Fruit fly (Drosophila melanogaster) whole organism, embryonic: ENCODE results near the gene Cubn.

Experiments used
- Abd-B ChIP-seq: fragments of 200-800 bp; sonication (Bioruptor generic); optimal IDR thresholded peaks from 2 replicates; lab custom pipeline; 2018; ENCODE audit warnings: missing biosample characterization, mild to moderate bottlenecking, missing genetic modification characterization, moderate library complexity
- Ada2b ChIP-seq: fragments of 200-800 bp; sonication (Bioruptor generic); IDR thresholded peaks from 2 replicates; pipeline ENCODE4 v1.3.6; 2022; ENCODE audit warnings: missing biosample characterization, missing genetic modification characterization
- B-H2 ChIP-seq: fragments of 200-800 bp; sonication (Bioruptor generic); optimal IDR thresholded peaks from 2 replicates; lab custom pipeline; 2018; ENCODE audit warnings: missing biosample characterization, mild to moderate bottlenecking, missing genetic modification characterization
- CG10654 ChIP-seq: fragments of 200-800 bp; sonication (Bioruptor generic); optimal IDR thresholded peaks from 2 replicates; lab custom pipeline; 2016; ENCODE audit warnings: missing biosample characterization, missing genetic modification characterization
- CG10979 ChIP-seq: fragments of 200-800 bp; sonication (Bioruptor generic); optimal IDR thresholded peaks from 2 replicates; lab custom pipeline; 2018; ENCODE audit warnings: missing biosample characterization, mild to moderate bottlenecking, missing genetic modification characterization, moderate library complexity
- CG11398 ChIP-seq: fragments of 200-800 bp; sonication (Bioruptor generic); optimal IDR thresholded peaks from 2 replicates; lab custom pipeline; 2016; ENCODE audit warnings: missing biosample characterization, missing genetic modification characterization
- CG11504 ChIP-seq: fragments of 200-800 bp; sonication (Bioruptor generic); optimal IDR thresholded peaks from 3 replicates; lab custom pipeline; 2019; ENCODE audit warnings: missing biosample characterization, mild to moderate bottlenecking, missing genetic modification characterization, moderate library complexity
- CG12071 ChIP-seq: fragments of 200-800 bp; sonication (Bioruptor generic); optimal IDR thresholded peaks from 3 replicates; lab custom pipeline; 2018; ENCODE audit warnings: missing biosample characterization, mild to moderate bottlenecking, missing genetic modification characterization
- CG12155 ChIP-seq: fragments of 200-800 bp; sonication (Bioruptor generic); optimal IDR thresholded peaks from 3 replicates; lab custom pipeline; 2016; ENCODE audit warnings: missing biosample characterization, missing genetic modification characterization
- CG12236 ChIP-seq: fragments of 200-800 bp; sonication (Bioruptor generic); optimal IDR thresholded peaks from 2 replicates; lab custom pipeline; 2016; ENCODE audit warnings: missing biosample characterization, missing genetic modification characterization
- CG12942 ChIP-seq: fragments of 200-800 bp; sonication (Bioruptor generic); optimal IDR thresholded peaks from 3 replicates; lab custom pipeline; 2016; ENCODE audit warnings: missing biosample characterization, missing genetic modification characterization
- CG14710 ChIP-seq: fragments of 200-800 bp; sonication (Bioruptor generic); optimal IDR thresholded peaks from 3 replicates; lab custom pipeline; 2019; ENCODE audit warnings: missing biosample characterization, mild to moderate bottlenecking, missing genetic modification characterization, moderate library complexity
- CG17568 ChIP-seq: fragments of 200-800 bp; sonication (Bioruptor generic); optimal IDR thresholded peaks from 2 replicates; lab custom pipeline; 2018; ENCODE audit warnings: missing biosample characterization, mild to moderate bottlenecking, missing genetic modification characterization, moderate library complexity
- CG17912 ChIP-seq: fragments of 200-800 bp; sonication (Bioruptor generic); optimal IDR thresholded peaks from 2 replicates; lab custom pipeline; 2018; ENCODE audit warnings: missing biosample characterization, mild to moderate bottlenecking, missing genetic modification characterization
- CG18476 ChIP-seq: fragments of 200-800 bp; sonication (Bioruptor generic); optimal IDR thresholded peaks from 2 replicates; lab custom pipeline; 2016; ENCODE audit warnings: missing biosample characterization, mild to moderate bottlenecking, missing genetic modification characterization
- CG2116 ChIP-seq: fragments of 200-800 bp; sonication (Bioruptor generic); optimal IDR thresholded peaks from 3 replicates; lab custom pipeline; 2018; ENCODE audit warnings: missing biosample characterization, mild to moderate bottlenecking, missing genetic modification characterization
- CG8281 ChIP-seq: fragments of 200-800 bp; sonication (Bioruptor generic); optimal IDR thresholded peaks from 2 replicates; lab custom pipeline; 2018; ENCODE audit warnings: missing biosample characterization, mild to moderate bottlenecking, missing genetic modification characterization, moderate library complexity
- CG8359 ChIP-seq: fragments of 200-800 bp; sonication (Bioruptor generic); optimal IDR thresholded peaks from 2 replicates; lab custom pipeline; 2017; ENCODE audit warnings: missing biosample characterization, mild to moderate bottlenecking, missing genetic modification characterization, borderline replicate concordance
- CG9609 ChIP-seq: fragments of 200-800 bp; sonication (Bioruptor generic); optimal IDR thresholded peaks from 3 replicates; lab custom pipeline; 2016; ENCODE audit warnings: missing biosample characterization, missing genetic modification characterization
- Drgx ChIP-seq: fragments of 200-800 bp; sonication (Bioruptor generic); IDR thresholded peaks from 2 replicates; pipeline ENCODE4 v1.3.6; 2022; ENCODE audit warnings: missing biosample characterization, missing genetic modification characterization
- Ets65A ChIP-seq: fragments of 200-800 bp; sonication (Bioruptor generic); peaks from one replicate; lab custom pipeline; 2016; ENCODE audit warnings: missing biosample characterization, missing genetic modification characterization
- Gsc ChIP-seq: fragments of 200-800 bp; sonication (Bioruptor generic); IDR thresholded peaks from 2 replicates; pipeline ENCODE4 v1.3.6; 2022; ENCODE audit warnings: missing biosample characterization, missing genetic modification characterization
- HLH3B ChIP-seq: fragments of 200-800 bp; sonication (Bioruptor generic); IDR thresholded peaks from 2 replicates; pipeline ENCODE4 v1.3.6; 2022; ENCODE audit warnings: missing biosample characterization, missing genetic modification characterization
- Nf-YB ChIP-seq: fragments of 200-800 bp; sonication (Bioruptor generic); optimal IDR thresholded peaks from 3 replicates; lab custom pipeline; 2019; ENCODE audit warnings: missing biosample characterization, mild to moderate bottlenecking, missing genetic modification characterization, moderate library complexity
- Opbp ChIP-seq: fragments of 200-800 bp; sonication (Bioruptor generic); IDR thresholded peaks from 3 replicates; pipeline ENCODE4 v1.3.6; 2022; ENCODE audit warnings: missing biosample characterization, missing genetic modification characterization; ENCODE audit not compliant: partially characterized antibody
- Ravus ChIP-seq: fragments of 200-800 bp; sonication (Bioruptor generic); IDR thresholded peaks from 2 replicates; pipeline ENCODE4 v1.3.6; 2022; ENCODE audit warnings: missing biosample characterization, missing genetic modification characterization
- Ssrp ChIP-seq: fragments of 200-800 bp; sonication (Bioruptor generic); optimal IDR thresholded peaks from 2 replicates; lab custom pipeline; 2018; ENCODE audit warnings: missing biosample characterization, mild to moderate bottlenecking, missing genetic modification characterization, moderate library complexity
- Tbp ChIP-seq: fragments of >200 bp; optimal IDR thresholded peaks from 2 replicates; lab custom pipeline; 2018; ENCODE audit warnings: missing biosample characterization, missing genetic modification characterization
- ato ChIP-seq: fragments of 200-800 bp; sonication (Bioruptor generic); IDR thresholded peaks from 2 replicates; pipeline ENCODE4 v1.3.6; 2022; ENCODE audit warnings: missing biosample characterization, missing genetic modification characterization; ENCODE audit not compliant: partially characterized antibody
- bbx ChIP-seq: fragments of 200-800 bp; sonication (Bioruptor generic); IDR thresholded peaks from 2 replicates; pipeline ENCODE4 v1.3.6; 2022; ENCODE audit warnings: missing biosample characterization, missing genetic modification characterization; ENCODE audit not compliant: partially characterized antibody
- btn ChIP-seq: fragments of 200-800 bp; sonication (Bioruptor generic); optimal IDR thresholded peaks from 2 replicates; lab custom pipeline; 2016; ENCODE audit warnings: missing biosample characterization, missing genetic modification characterization
- chm ChIP-seq: fragments of 200-800 bp; sonication (Bioruptor generic); IDR thresholded peaks from 2 replicates; pipeline ENCODE4 v1.3.6; 2022; ENCODE audit warnings: missing biosample characterization, missing genetic modification characterization
- crc ChIP-seq: fragments of 200-800 bp; sonication (Bioruptor generic); optimal IDR thresholded peaks from 2 replicates; lab custom pipeline; 2016; ENCODE audit warnings: missing biosample characterization, missing genetic modification characterization
- dm ChIP-seq: fragments of 200-800 bp; sonication (Bioruptor generic); optimal IDR thresholded peaks from 3 replicates; lab custom pipeline; 2016; ENCODE audit warnings: missing biosample characterization, missing genetic modification characterization
- dmrt99B ChIP-seq: fragments of 200-800 bp; sonication (Bioruptor generic); optimal IDR thresholded peaks from 2 replicates; lab custom pipeline; 2018; ENCODE audit warnings: missing biosample characterization, mild to moderate bottlenecking, missing genetic modification characterization, moderate library complexity
- dpn ChIP-seq, 2 experiments: fragments of 200-800 bp; sonication (Bioruptor generic); optimal IDR thresholded peaks; 3 replicates each; lab custom pipeline; 2016; ENCODE audit warnings: missing biosample characterization in 2 of 2, missing genetic modification characterization in 2 of 2
- ewg ChIP-seq: fragments of 200-800 bp; sonication (Bioruptor generic); optimal IDR thresholded peaks from 3 replicates; lab custom pipeline; 2017; ENCODE audit warnings: mild to moderate bottlenecking, missing biosample characterization, missing genetic modification reagents, missing genetic modification characterization
- gem ChIP-seq: fragments of 200-800 bp; sonication (Bioruptor generic); optimal IDR thresholded peaks from 2 replicates; lab custom pipeline; 2019; ENCODE audit warnings: missing biosample characterization, mild to moderate bottlenecking, missing genetic modification characterization, moderate library complexity
- gro ChIP-seq: fragments of 200-800 bp; sonication (Bioruptor generic); optimal IDR thresholded peaks from 2 replicates; lab custom pipeline; 2016; ENCODE audit warnings: missing biosample characterization, missing genetic modification characterization
- kah ChIP-seq: fragments of 200-800 bp; sonication (Bioruptor generic); optimal IDR thresholded peaks from 2 replicates; lab custom pipeline; 2018; ENCODE audit warnings: missing biosample characterization, mild to moderate bottlenecking, missing genetic modification characterization
- lab ChIP-seq: fragments of 200-800 bp; sonication (Bioruptor generic); optimal IDR thresholded peaks from 3 replicates; lab custom pipeline; 2017; ENCODE audit warnings: missing biosample characterization, missing genetic modification characterization, mild to moderate bottlenecking, moderate library complexity, missing genetic modification reagents
- lola ChIP-seq, 3 experiments: fragments of >200 bp in 2 of 3; fragments of 200-800 bp in 1 of 3; sonication (Bioruptor generic) in 1 of 3; optimal IDR thresholded peaks; 2 replicates each; lab custom pipeline; 2017 to 2019; ENCODE audit warnings: missing biosample characterization in 3 of 3, missing genetic modification characterization in 3 of 3, mild to moderate bottlenecking in 1 of 3, moderate library complexity in 1 of 3
- ro ChIP-seq: fragments of 200-800 bp; sonication (Bioruptor generic); IDR thresholded peaks from 2 replicates; pipeline ENCODE4 v1.3.6; 2022; ENCODE audit warnings: missing biosample characterization, missing genetic modification characterization
- sc ChIP-seq, 3 experiments: fragments of >200 bp in 2 of 3; fragments of 200-800 bp in 1 of 3; sonication (Bioruptor generic) in 1 of 3; optimal IDR thresholded peaks; 2 replicates in 2 of 3; 3 replicates in 1 of 3; lab custom pipeline; 2017; ENCODE audit warnings: mild to moderate bottlenecking in 1 of 3, missing biosample characterization in 1 of 3, missing genetic modification characterization in 1 of 3, missing genetic modification reagents in 1 of 3
- sim ChIP-seq: fragments of 200-800 bp; sonication (Bioruptor generic); IDR thresholded peaks from 2 replicates; pipeline ENCODE4 v1.3.6; 2022; ENCODE audit warnings: missing biosample characterization, missing genetic modification characterization
- sna ChIP-seq: fragments of 200-800 bp; sonication (Bioruptor generic); IDR thresholded peaks from 2 replicates; pipeline ENCODE4 v1.3.6; 2022; ENCODE audit warnings: missing biosample characterization, missing genetic modification characterization; ENCODE audit not compliant: partially characterized antibody
- so ChIP-seq: fragments of 200-800 bp; sonication (Bioruptor generic); IDR thresholded peaks from 3 replicates; pipeline ENCODE4 v1.3.6; 2022; ENCODE audit warnings: missing biosample characterization, missing genetic modification characterization
- sr ChIP-seq: fragments of 200-800 bp; sonication (Bioruptor generic); IDR thresholded peaks from 3 replicates; pipeline ENCODE4 v1.3.6; 2022; ENCODE audit warnings: missing biosample characterization, missing genetic modification characterization
- ssp ChIP-seq: fragments of 200-800 bp; sonication (Bioruptor generic); IDR thresholded peaks from 2 replicates; pipeline ENCODE4 v1.3.6; 2022; ENCODE audit warnings: missing biosample characterization, missing genetic modification characterization
- unpg ChIP-seq: fragments of 200-800 bp; sonication (Bioruptor generic); optimal IDR thresholded peaks from 3 replicates; lab custom pipeline; 2018; ENCODE audit warnings: missing biosample characterization, mild to moderate bottlenecking, missing genetic modification characterization, moderate library complexity

Cubn gene

dm6 chrX:9589928-9590327 lies 18.8 kb upstream of the Cubn start (continued):
- TF ChIP-seq sim (GFP tag; lab: Robert Waterston, UW): no peak
- no peak for TF ChIP-seq so (GFP tag; lab: Robert Waterston, UW)
- no peak for TF ChIP-seq bbx (GFP tag; lab: Robert Waterston, UW)
- TF ChIP-seq ro: no peak
- TF ChIP-seq CG12942 (GFP tag; lab: Kevin White, UChicago): no peak
- no peak for TF ChIP-seq CG8281
- no peak for TF ChIP-seq ssp (GFP tag; lab: Robert Waterston, UW)
- TF ChIP-seq gem: peak; percentile 76
- no peak for TF ChIP-seq CG10654
- TF ChIP-seq dm (GFP tag; lab: Kevin White, UChicago): no peak
- no peak for TF ChIP-seq B-H2 (GFP tag; lab: Kevin White, UChicago)
- no peak for TF ChIP-seq CG9609 (GFP tag; lab: Kevin White, UChicago)
- peak in 1 of 3 experiments; percentile 10 for TF ChIP-seq lola (GFP tag; optimal IDR thresholded peaks at IDR 0.05; lab: Kevin White, UChicago)
- TF ChIP-seq sc (optimal IDR thresholded peaks at IDR 0.05; lab: Kevin White, UChicago): no peak
- no peak for TF ChIP-seq sc (GFP tag; optimal IDR thresholded peaks at IDR 0.05; lab: Kevin White, UChicago)
- TF ChIP-seq CG12071 (GFP tag; lab: Kevin White, UChicago): no peak
- no peak for TF ChIP-seq kah (GFP tag; lab: Kevin White, UChicago)
- no peak for TF ChIP-seq Tbp (GFP tag; lab: Kevin White, UChicago)
- TF ChIP-seq CG10979 (tag; lab: Kevin White, UChicago): peak; percentile 41
- no peak for TF ChIP-seq CG11398 (GFP tag; lab: Kevin White, UChicago)
- peak; percentile 90 for TF ChIP-seq Ets65A (GFP tag; lab: Kevin White, UChicago)
- TF ChIP-seq Gsc (GFP tag; lab: Robert Waterston, UW): no peak
- no peak for TF ChIP-seq sna (GFP tag; lab: Robert Waterston, UW)
- peak; percentile 29; the same call in 1 of the 2 replicates for TF ChIP-seq Ada2b (GFP tag; lab: Robert Waterston, UW)
- no peak for TF ChIP-seq CG8359 (GFP tag; lab: Kevin White, UChicago)
- peak; percentile 31 for TF ChIP-seq Abd-B (GFP tag; lab: Kevin White, UChicago)
- no peak for TF ChIP-seq ato (GFP tag; lab: Robert Waterston, UW)
- no peak for TF ChIP-seq CG2116 (GFP tag; lab: Kevin White, UChicago)
- peak; percentile 52 for TF ChIP-seq unpg
- no peak for TF ChIP-seq Opbp (GFP tag; lab: Robert Waterston, UW)
- peak; percentile 13 for TF ChIP-seq Nf-YB (GFP tag; lab: Kevin White, UChicago)
- no peak for TF ChIP-seq CG18476 (GFP tag; lab: Kevin White, UChicago)
- no peak for TF ChIP-seq CG17568
- TF ChIP-seq lab (GFP tag; lab: Kevin White, UChicago): peak; percentile 72
- no peak for TF ChIP-seq crc
- TF ChIP-seq ewg: peak; percentile 26
- no peak for TF ChIP-seq Ravus (GFP tag; lab: Robert Waterston, UW)
- TF ChIP-seq Ssrp (tag; lab: Kevin White, UChicago): peak; percentile 47
- no peak for TF ChIP-seq btn (GFP tag; lab: Kevin White, UChicago)
- no peak for TF ChIP-seq CG14710 (tag; lab: Kevin White, UChicago)
- TF ChIP-seq CG17912: no peak
- TF ChIP-seq dpn (GFP tag; optimal IDR thresholded peaks at IDR 0.05; lab: Kevin White, UChicago): peak in 1 of 2 experiments; percentile 43
- peak; percentile 77 for TF ChIP-seq CG11504
- TF ChIP-seq gro (GFP tag; lab: Kevin White, UChicago): no peak
- no peak for TF ChIP-seq sr (GFP tag; lab: Robert Waterston, UW)
- no peak for TF ChIP-seq CG12155
- TF ChIP-seq CG12236 (GFP tag; lab: Kevin White, UChicago): no peak
- TF ChIP-seq chm (GFP tag; lab: Robert Waterston, UW): no peak
- TF ChIP-seq dmrt99B (tag; lab: Kevin White, UChicago): peak; percentile 72
- peak; percentile 38; the same call in 1 of the 2 replicates for TF ChIP-seq Drgx (GFP tag; lab: Robert Waterston, UW)
- no peak for TF ChIP-seq HLH3B (GFP tag; lab: Robert Waterston, UW)
